Worm (Caenorhabditis elegans): ENCODE results near the gene him-17.
"Not testable (repeated sequence)": the region's sequence is repeated elsewhere in the genome, so short reads cannot be mapped to it uniquely, and the experiment has no call there.

Gene him-17

DNA sequence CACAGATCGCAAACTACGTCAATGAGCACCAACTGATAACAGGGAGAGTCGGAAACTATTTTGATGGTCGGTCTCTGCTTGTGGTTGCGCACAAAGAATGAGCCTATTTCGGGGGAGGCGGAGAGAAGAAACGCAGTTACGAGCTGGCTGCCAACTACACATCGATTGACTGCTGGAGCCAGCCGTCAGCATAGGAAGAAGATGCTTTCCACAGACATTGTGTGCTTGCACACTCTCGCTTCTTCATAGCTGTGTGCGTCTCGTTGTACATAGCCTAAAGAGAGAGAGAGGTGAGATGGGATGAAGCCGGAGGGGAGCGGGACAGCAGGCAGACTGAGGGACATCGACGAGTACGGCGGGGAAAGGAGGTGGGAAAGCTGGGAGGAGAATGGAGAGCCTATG lies 46.1 kb upstream of the him-17 start (continued):
- TF ChIP-seq unc-130 (tag; optimal IDR thresholded peaks at IDR 0.05) (no peak), mdl-1 (tag; optimal IDR thresholded peaks at IDR 0.05) (peak in 1 of 2 experiments; percentile 12), lin-39 (tag; optimal IDR thresholded peaks at IDR 0.05) (no peak), nhr-76 (tag; optimal IDR thresholded peaks at IDR 0.05) (no peak), efl-1 (optimal IDR thresholded peaks at IDR 0.05) (peak; percentile 27 to 40), efl-1 (GFP tag; optimal IDR thresholded peaks at IDR 0.05 in 1 of 2) (no peak), nhr-85 (tag) (no peak), snu-23 (GFP tag; optimal IDR thresholded peaks at IDR 0.05) (peak; percentile 48), nhr-47 (tag; optimal IDR thresholded peaks at IDR 0.05) (peak; percentile 49), ztf-11 (tag; optimal IDR thresholded peaks at IDR 0.05) (peak in 1 of 2 experiments; percentile 16), unc-62 (GFP tag; optimal IDR thresholded peaks at IDR 0.05) (no peak), jun-1 (tag; optimal IDR thresholded peaks at IDR 0.05) (peak; percentile 61), ama-1 (optimal IDR thresholded peaks at IDR 0.05) (peak; percentile 33), grh-1 (GFP tag; IDR thresholded peaks at IDR 0.05) (no peak), C34B4.2 (tag; optimal IDR thresholded peaks at IDR 0.05) (no peak), egl-27 (tag; optimal IDR thresholded peaks at IDR 0.05) (peak in 1 of 2 experiments; percentile 28), F16B12.6 (tag; optimal IDR thresholded peaks at IDR 0.05) (no peak), tbx-2 (tag; optimal IDR thresholded peaks at IDR 0.05) (peak; percentile 47), nhr-12 (tag; optimal IDR thresholded peaks at IDR 0.05) (no peak), zag-1 (tag; optimal IDR thresholded peaks at IDR 0.05) (no peak), ces-1 (GFP tag; optimal IDR thresholded peaks at IDR 0.05) (no peak), ceh-82 (tag; optimal IDR thresholded peaks at IDR 0.05) (peak; percentile 23 to 68 (median 54))

ce11 chrV:13131487-13131886 lies 45.0 kb upstream of the him-17 start:
- TF ChIP-seq nhr-19 (GFP tag; conservative IDR thresholded peaks at IDR 0.05) (no peak), lsy-2 (tag; optimal IDR thresholded peaks at IDR 0.05) (peak in 1 of 2 experiments; percentile 51), nhr-20 (tag; optimal IDR thresholded peaks at IDR 0.05) (no peak), blmp-1 (tag; optimal IDR thresholded peaks at IDR 0.05) (peak; percentile 39), nhr-237 (tag; optimal IDR thresholded peaks at IDR 0.05) (no peak), unc-130 (tag; optimal IDR thresholded peaks at IDR 0.05) (no peak), tbx-2 (tag; optimal IDR thresholded peaks at IDR 0.05) (no peak)

- no peak for TF ChIP-seq efl-1 (optimal IDR thresholded peaks at IDR 0.05)
- TF ChIP-seq efl-1 (GFP tag; optimal IDR thresholded peaks at IDR 0.05 in 1 of 2) = peak in 1 of 2 experiments; percentile 1
- TF ChIP-seq swsn-7 (tag; optimal IDR thresholded peaks at IDR 0.05) = no peak
- TF ChIP-seq blmp-1 (tag; optimal IDR thresholded peaks at IDR 0.05) = peak; percentile 94
- no peak for TF ChIP-seq pax-3 (tag; optimal IDR thresholded peaks at IDR 0.05)
- TF ChIP-seq mdl-1 (tag; optimal IDR thresholded peaks at IDR 0.05) = no peak
- no peak for TF ChIP-seq ceh-88 (GFP tag; IDR thresholded peaks at IDR 0.05)
- no peak for TF ChIP-seq grh-1 (GFP tag; IDR thresholded peaks at IDR 0.05)
- TF ChIP-seq efl-3 (GFP tag; optimal IDR thresholded peaks at IDR 0.05) = no peak
- no peak for TF ChIP-seq nhr-77 (tag; optimal IDR thresholded peaks at IDR 0.05)
These were observed 43.1 kb upstream of the him-17 start, which contains the start of gene B0365.9 for ce11 chrV:13133380-13133779. Gene B0365.9 (minus strand): TSS chrV:13133565.

- not testable (repeated sequence) for TF ChIP-seq nhr-19 (GFP tag; conservative IDR thresholded peaks at IDR 0.05); unc-130 (tag; optimal IDR thresholded peaks at IDR 0.05); C34B4.2 (tag; optimal IDR thresholded peaks at IDR 0.05)
These were observed 41.7 kb upstream of the him-17 start, which contains the start of gene clec-225 for ce11 chrV:13134786-13135185. Gene clec-225 (minus strand): TSS chrV:13134886.

DNA sequence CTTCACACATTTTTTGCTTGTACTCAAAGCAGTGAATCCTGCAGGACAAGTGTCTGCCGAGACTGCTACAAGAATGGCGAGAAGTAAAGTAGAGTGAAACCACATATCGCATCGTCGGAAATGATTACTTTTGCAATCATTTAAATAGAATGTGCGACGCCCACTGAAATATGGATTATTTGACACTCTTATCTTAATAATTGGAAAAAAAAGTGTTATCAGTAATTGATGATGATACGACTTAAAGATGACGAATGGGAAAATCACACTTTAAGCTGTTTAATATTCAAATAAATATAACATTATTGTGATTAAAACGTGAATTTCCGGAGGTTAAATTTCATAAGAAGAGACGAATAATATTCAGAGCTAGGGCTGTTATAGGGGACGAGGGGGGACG lies 38.6 kb upstream of the him-17 start, which contains the start of gene clec-41:
TSS of gene clec-41 (minus strand) at position 147 of the 400 bp plus-strand sequence.
- peak; percentile 90 for TF ChIP-seq elt-2 (tag; optimal IDR thresholded peaks at IDR 0.05)
- TF ChIP-seq pqm-1 (tag; optimal IDR thresholded peaks at IDR 0.05) = peak; percentile 44
- TF ChIP-seq lin-35 (GFP tag; optimal IDR thresholded peaks at IDR 0.05) = no peak
- no peak for TF ChIP-seq nhr-47 (tag; optimal IDR thresholded peaks at IDR 0.05)

All from whole organism, L1 larva.